Fruit fly (Drosophila melanogaster) whole organism, prepupa: Measurements from ENCODE around the gene Capa.

Experiments
- CG10631 ChIP-seq: fragments of 200-800 bp; sonication (Bioruptor generic); optimal IDR thresholded peaks from 2 replicates; lab custom pipeline; 2016; ENCODE audit warnings: missing biosample characterization, missing genetic modification characterization
- CG15336 ChIP-seq: fragments of 200-800 bp; sonication (Bioruptor generic); IDR thresholded peaks from 2 replicates; pipeline ENCODE4 v1.3.6; 2022; ENCODE audit warnings: missing biosample characterization, missing genetic modification characterization
- CG1621 ChIP-seq: fragments of 200-800 bp; sonication (Bioruptor generic); optimal IDR thresholded peaks from 3 replicates; lab custom pipeline; 2018; ENCODE audit warnings: missing biosample characterization, mild to moderate bottlenecking, missing genetic modification characterization
- CG3032 ChIP-seq: fragments of 200-800 bp; optimal IDR thresholded peaks from 2 replicates; lab custom pipeline; 2019; ENCODE audit warnings: missing biosample characterization, mild to moderate bottlenecking, missing genetic modification characterization, moderate library complexity
- CG4318 ChIP-seq: fragments of 200-800 bp; sonication (Bioruptor generic); optimal IDR thresholded peaks from 3 replicates; lab custom pipeline; 2017; ENCODE audit warnings: missing biosample characterization, mild to moderate bottlenecking, missing genetic modification characterization
- CG6808 ChIP-seq: fragments of 200-800 bp; sonication (Bioruptor generic); optimal IDR thresholded peaks from 3 replicates; lab custom pipeline; 2017; ENCODE audit warnings: missing biosample characterization, missing genetic modification characterization, mild to moderate bottlenecking, moderate library complexity, missing genetic modification reagents
- CG6854 ChIP-seq: fragments of 200-800 bp; sonication (Bioruptor generic); optimal IDR thresholded peaks from 2 replicates; lab custom pipeline; 2017; ENCODE audit warnings: missing biosample characterization, mild to moderate bottlenecking, missing genetic modification characterization
- CG7368 ChIP-seq: fragments of 200-800 bp; sonication (Bioruptor generic); optimal IDR thresholded peaks from 3 replicates; lab custom pipeline; 2016; ENCODE audit warnings: missing biosample characterization, missing genetic modification characterization
- Hr39 ChIP-seq: fragments of 200-800 bp; sonication (Bioruptor generic); optimal IDR thresholded peaks from 2 replicates; lab custom pipeline; 2016; ENCODE audit warnings: missing biosample characterization, missing genetic modification characterization
- OdsH ChIP-seq: fragments of 200-800 bp; sonication (Bioruptor generic); optimal IDR thresholded peaks from 3 replicates; lab custom pipeline; 2016; ENCODE audit warnings: missing biosample characterization, missing genetic modification characterization
- Sox14 ChIP-seq: fragments of 200-800 bp; sonication (Bioruptor generic); optimal IDR thresholded peaks from 3 replicates; lab custom pipeline; 2016; ENCODE audit warnings: missing biosample characterization, missing genetic modification characterization
- fd59A ChIP-seq: fragments of 200-800 bp; sonication (Bioruptor generic); optimal IDR thresholded peaks from 2 replicates; lab custom pipeline; 2017; ENCODE audit warnings: missing biosample characterization, mild to moderate bottlenecking, missing genetic modification characterization, missing genetic modification reagents
- pdm3 ChIP-seq: fragments of 200-800 bp; sonication (Bioruptor generic); optimal IDR thresholded peaks from 3 replicates; lab custom pipeline; 2016; ENCODE audit warnings: missing biosample characterization, missing genetic modification characterization
- spab ChIP-seq: fragments of 200-800 bp; sonication (Bioruptor generic); optimal IDR thresholded peaks from 2 replicates; lab custom pipeline; 2017; ENCODE audit warnings: missing biosample characterization, mild to moderate bottlenecking, missing genetic modification characterization, missing genetic modification reagents

dm6 chr3R:29868676-29869349 lies 45.3 kb downstream of the Capa start, which contains the start of gene Zip99C:
- no peak for TF ChIP-seq CG6854 (GFP tag; lab: Kevin White, UChicago)
- TF ChIP-seq pdm3 (GFP tag; lab: Kevin White, UChicago): no peak
- peak; percentile 12 for TF ChIP-seq CG10631 (GFP tag; lab: Kevin White, UChicago)
- no peak for TF ChIP-seq CG1621 (tag; lab: Kevin White, UChicago)
- peak; percentile 36 for TF ChIP-seq CG3032 (tag; lab: Kevin White, UChicago)
- TF ChIP-seq CG6808 (GFP tag; lab: Kevin White, UChicago): no peak
- no peak for TF ChIP-seq OdsH (GFP tag; lab: Kevin White, UChicago)
- TF ChIP-seq Hr39 (GFP tag; lab: Kevin White, UChicago): no peak
- no peak for TF ChIP-seq CG15336 (GFP tag; lab: Robert Waterston, UW)
- no peak for TF ChIP-seq fd59A (GFP tag; lab: Kevin White, UChicago)
- no peak for TF ChIP-seq CG4318 (GFP tag; lab: Kevin White, UChicago)
- no peak for TF ChIP-seq spab (GFP tag; lab: Kevin White, UChicago)
- TF ChIP-seq Sox14 (GFP tag; lab: Kevin White, UChicago): peak; percentile 68
- TF ChIP-seq CG7368 (GFP tag; lab: Kevin White, UChicago): no peak
